Fruit fly (Drosophila melanogaster): ENCODE data around the gene CG31142.

CG31142 gene

DNA sequence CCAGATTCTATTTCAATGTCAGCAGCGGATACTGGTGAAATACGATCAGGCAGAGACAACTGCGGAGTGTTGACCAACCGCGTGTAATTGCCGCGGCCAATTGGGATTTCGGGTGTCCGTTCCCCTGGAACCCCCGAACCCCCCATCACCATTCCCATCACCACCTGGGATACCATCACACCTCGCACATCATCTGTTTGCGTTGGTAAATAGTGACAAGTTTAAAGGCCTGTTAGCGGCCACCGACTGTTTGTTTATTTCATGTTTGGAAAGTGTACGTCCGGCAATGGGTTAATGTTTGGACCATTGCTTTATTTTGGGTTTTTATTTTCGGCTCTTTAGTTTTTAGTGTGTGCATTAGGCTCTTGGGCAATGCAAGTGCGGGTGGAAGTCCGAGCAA lies 18.0 kb downstream of the CG31142 start (continued):
- no peak for TF ChIP-seq NfI (GFP tag; optimal IDR thresholded peaks at IDR 0.05)
- TF ChIP-seq Ets97D (GFP tag; optimal IDR thresholded peaks at IDR 0.05), result no peak
- TF ChIP-seq CG9876 (GFP tag; optimal IDR thresholded peaks at IDR 0.05), result no peak
- no peak for TF ChIP-seq Tbp (GFP tag; optimal IDR thresholded peaks at IDR 0.05)
- no peak for TF ChIP-seq CG34422 (GFP tag; IDR thresholded peaks at IDR 0.05)
- TF ChIP-seq CG3838 (GFP tag; optimal IDR thresholded peaks at IDR 0.05), result no peak
- TF ChIP-seq lov (optimal IDR thresholded peaks at IDR 0.05), result no peak
- no peak for TF ChIP-seq lov (GFP tag; IDR thresholded peaks at IDR 0.05)
- no peak for TF ChIP-seq chinmo (GFP tag; IDR thresholded peaks at IDR 0.05; ENCODE audit: partially characterized antibody)
- TF ChIP-seq Pdp1 (GFP tag; optimal IDR thresholded peaks at IDR 0.05), result no peak
- TF ChIP-seq H2.0 (GFP tag; IDR thresholded peaks at IDR 0.05), result no peak
- peak; percentile 2 for TF ChIP-seq CG8924 (tag; optimal IDR thresholded peaks at IDR 0.05)
- no peak for TF ChIP-seq tll (GFP tag; optimal IDR thresholded peaks at IDR 0.05)
- TF ChIP-seq ems (GFP tag; optimal IDR thresholded peaks at IDR 0.05), result no peak
- no peak for TF ChIP-seq stwl (tag; optimal IDR thresholded peaks at IDR 0.05)
- peak; percentile 29 for TF ChIP-seq CG12219 (GFP tag; optimal IDR thresholded peaks at IDR 0.05)
- no peak for TF ChIP-seq Xrp1 (GFP tag; IDR thresholded peaks at IDR 0.05)
- no peak for TF ChIP-seq eyg (GFP tag; optimal IDR thresholded peaks at IDR 0.05)
- TF ChIP-seq CG11085 (GFP tag; IDR thresholded peaks at IDR 0.05), result no peak
- TF ChIP-seq lbe (GFP tag; optimal IDR thresholded peaks at IDR 0.05), result no peak
- TF ChIP-seq hbn (GFP tag; IDR thresholded peaks at IDR 0.05; ENCODE audit: partially characterized antibody), result no peak
- TF ChIP-seq CG13894 (tag; optimal IDR thresholded peaks at IDR 0.05), result no peak
- peak; percentile 7 for TF ChIP-seq run (tag; optimal IDR thresholded peaks at IDR 0.05)
- no peak for TF ChIP-seq CG6683 (GFP tag; optimal IDR thresholded peaks at IDR 0.05)
- no peak for TF ChIP-seq cato (GFP tag; optimal IDR thresholded peaks at IDR 0.05; ENCODE audit: borderline replicate concordance)
- TF ChIP-seq abd-A (tag; optimal IDR thresholded peaks at IDR 0.05), result no peak
- TF ChIP-seq CG4328 (GFP tag; optimal IDR thresholded peaks at IDR 0.05), result peak; percentile 36
- peak; percentile 54 for TF ChIP-seq CG4707 (GFP tag; optimal IDR thresholded peaks at IDR 0.05)
- TF ChIP-seq CG8089 (GFP tag; optimal IDR thresholded peaks at IDR 0.05), result no peak
- TF ChIP-seq CG4282 (GFP tag; optimal IDR thresholded peaks at IDR 0.05), result no peak
- TF ChIP-seq Lpt (GFP tag; optimal IDR thresholded peaks at IDR 0.05), result no peak
- no peak for TF ChIP-seq CG15479 (GFP tag; optimal IDR thresholded peaks at IDR 0.05)
- no peak for TF ChIP-seq CG9727 (GFP tag; optimal IDR thresholded peaks at IDR 0.05)
- TF ChIP-seq usp (GFP tag; optimal IDR thresholded peaks at IDR 0.05), result no peak
- TF ChIP-seq vfl (GFP tag; optimal IDR thresholded peaks at IDR 0.05), result no peak
- TF ChIP-seq CG18599 (GFP tag; optimal IDR thresholded peaks at IDR 0.05), result no peak
- no peak for TF ChIP-seq CG18476 (GFP tag; optimal IDR thresholded peaks at IDR 0.05)
- TF ChIP-seq CG9215 (GFP tag; IDR thresholded peaks at IDR 0.05), result no peak
- TF ChIP-seq CG11247 (GFP tag; IDR thresholded peaks at IDR 0.05), result peak; percentile 40; the same call in 1 of the 2 replicates
- TF ChIP-seq hb (GFP tag; IDR thresholded peaks at IDR 0.05; ENCODE audit: partially characterized antibody), result no peak
- 0 out of 3 replicates have a peak, but pooled peaks have one; percentile 25 for TF ChIP-seq otp (GFP tag; IDR thresholded peaks at IDR 0.05)
- TF ChIP-seq al (GFP tag; IDR thresholded peaks at IDR 0.05), result no peak
- TF ChIP-seq Bgb (GFP tag; IDR thresholded peaks at IDR 0.05; ENCODE audit: partially characterized antibody), result no peak
- no peak for TF ChIP-seq CG12391 (tag; optimal IDR thresholded peaks at IDR 0.05)
- no peak for TF ChIP-seq CG14965 (GFP tag; optimal IDR thresholded peaks at IDR 0.05; ENCODE audit: borderline replicate concordance)
- TF ChIP-seq Max (GFP tag; optimal IDR thresholded peaks at IDR 0.05), result no peak
- TF ChIP-seq Neu2 (GFP tag; optimal IDR thresholded peaks at IDR 0.05; ENCODE audit: borderline replicate concordance), result no peak
- TF ChIP-seq kay (GFP tag; optimal IDR thresholded peaks at IDR 0.05), result no peak
- TF ChIP-seq CG34224 (GFP tag; IDR thresholded peaks at IDR 0.05; ENCODE audit: partially characterized antibody), result no peak
- no peak for TF ChIP-seq grn (GFP tag; optimal IDR thresholded peaks at IDR 0.05)
- TF ChIP-seq Sox102F (GFP tag; optimal IDR thresholded peaks at IDR 0.05), result no peak

Data from whole organism, embryonic.